Worm (Caenorhabditis elegans) whole organism, L4 larva: ENCODE measurements around the gene rol-8.

Experiments used
- R02D3.7 ChIP-seq: fragments of 150-350 bp; sonication (generic microtip); optimal IDR thresholded peaks from 3 replicates; lab custom pipeline; 2014; ENCODE audit warnings: missing biosample characterization, missing genetic modification characterization
- T20F7.1 ChIP-seq: fragments of 200-800 bp; sonication (Bioruptor generic); optimal IDR thresholded peaks from 2 replicates; lab custom pipeline; 2018; ENCODE audit warnings: mild to moderate bottlenecking, missing genetic modification characterization, missing compliant biosample characterization
- Y48G9A.11 ChIP-seq: fragments of 200-800 bp; sonication (Bioruptor generic); IDR thresholded peaks from 2 replicates; pipeline ENCODE4 v1.3.6; 2022; ENCODE audit warnings: missing genetic modification reagents, missing genetic modification characterization, missing compliant biosample characterization
- Y5F2A.4 ChIP-seq: fragments of 200-800 bp; sonication (Bioruptor generic); optimal IDR thresholded peaks from 2 replicates; lab custom pipeline; 2018; ENCODE audit warnings: mild to moderate bottlenecking, missing genetic modification characterization, missing compliant biosample characterization
- Y75B8A.6 ChIP-seq: fragments of 200-800 bp; sonication (Bioruptor generic); IDR thresholded peaks from 2 replicates; pipeline ENCODE4 v1.3.6; 2022; ENCODE audit warnings: missing genetic modification reagents, missing genetic modification characterization, missing compliant biosample characterization
- ama-1 ChIP-seq: fragments of 150-350 bp; optimal IDR thresholded peaks from 2 replicates; lab custom pipeline; 2014; ENCODE audit warnings: inconsistent platforms, mixed read lengths
- arid-1 ChIP-seq: fragments of 200-800 bp; sonication (Bioruptor generic); conservative IDR thresholded peaks from 2 replicates; pipeline ENCODE4 v1.3.6; 2022; ENCODE audit warnings: missing genetic modification reagents, missing genetic modification characterization, missing compliant biosample characterization
- attf-4 ChIP-seq: sonication (generic microtip); optimal IDR thresholded peaks from 3 replicates; lab custom pipeline; 2017; ENCODE audit warnings: missing biosample characterization, missing genetic modification characterization
- ceh-20 ChIP-seq: fragments of 200-800 bp; sonication (Bioruptor generic); IDR thresholded peaks from 2 replicates; pipeline ENCODE4 v1.3.6; 2022; ENCODE audit warnings: missing genetic modification reagents, missing genetic modification characterization, missing compliant biosample characterization
- ceh-44 ChIP-seq: fragments of 200-800 bp; sonication (Bioruptor generic); IDR thresholded peaks from 2 replicates; pipeline ENCODE4 v1.3.6; 2022; ENCODE audit warnings: missing genetic modification reagents, missing genetic modification characterization, missing compliant biosample characterization
- ceh-82 ChIP-seq: sonication (generic microtip); optimal IDR thresholded peaks from 2 replicates; lab custom pipeline; 2017; ENCODE audit warnings: missing biosample characterization, missing genetic modification characterization
- cey-2 ChIP-seq: sonication (generic microtip); optimal IDR thresholded peaks from 3 replicates; lab custom pipeline; 2017; ENCODE audit warnings: missing genetic modification characterization, mild to moderate bottlenecking, missing compliant biosample characterization, antibody characterized with exemption, borderline replicate concordance; ENCODE audit not compliant: insufficient read depth
- daf-19 ChIP-seq: fragments of 200-800 bp; sonication (Bioruptor generic); conservative IDR thresholded peaks from 2 replicates; pipeline ENCODE4 v1.3.6; 2022; ENCODE audit warnings: missing genetic modification characterization, missing compliant biosample characterization
- daf-8 ChIP-seq: fragments of 200-800 bp; sonication (Bioruptor generic); IDR thresholded peaks from 2 replicates; pipeline ENCODE4 v1.3.6; 2022; ENCODE audit warnings: missing genetic modification characterization, missing compliant biosample characterization
- duxl-1 ChIP-seq: sonication (generic microtip); optimal IDR thresholded peaks from 2 replicates; lab custom pipeline; 2016; ENCODE audit warnings: mild to moderate bottlenecking, missing genetic modification characterization, moderate library complexity, missing compliant biosample characterization; ENCODE audit not compliant: poor library complexity
- dve-1 ChIP-seq: sonication (generic microtip); optimal IDR thresholded peaks from 2 replicates; lab custom pipeline; 2017; ENCODE audit warnings: antibody characterized with exemption, mild to moderate bottlenecking, missing genetic modification characterization, missing compliant biosample characterization; ENCODE audit not compliant: insufficient read depth
- egl-27 ChIP-seq: sonication (generic microtip); optimal IDR thresholded peaks from 3 replicates; lab custom pipeline; 2017; ENCODE audit warnings: missing biosample characterization, missing genetic modification reagents, missing genetic modification characterization
- fkh-10 ChIP-seq: fragments of 150-350 bp; optimal IDR thresholded peaks from 2 replicates; lab custom pipeline; 2014; ENCODE audit warnings: missing biosample characterization, missing genetic modification reagents, missing genetic modification characterization
- fos-1 ChIP-seq: fragments of 150-350 bp; optimal IDR thresholded peaks from 2 replicates; lab custom pipeline; 2014; ENCODE audit warnings: missing biosample characterization, missing genetic modification characterization
- hmg-1.1 ChIP-seq: fragments of 200-800 bp; sonication (Bioruptor generic); IDR thresholded peaks from 2 replicates; pipeline ENCODE4 v1.3.6; 2022; ENCODE audit warnings: missing genetic modification reagents, missing genetic modification characterization, missing compliant biosample characterization
- lin-1 ChIP-seq: fragments of 200-800 bp; sonication (Bioruptor generic); IDR thresholded peaks from 2 replicates; pipeline ENCODE4 v1.3.6; 2022; ENCODE audit warnings: missing genetic modification reagents, missing genetic modification characterization, missing compliant biosample characterization
- lin-15B ChIP-seq: fragments of 150-350 bp; sonication (generic microtip); optimal IDR thresholded peaks from 3 replicates; lab custom pipeline; 2014; ENCODE audit warnings: missing biosample characterization, missing genetic modification characterization
- lin-38 ChIP-seq: fragments of 200-800 bp; sonication (Bioruptor generic); IDR thresholded peaks from 2 replicates; pipeline ENCODE4 v1.3.6; 2022; ENCODE audit warnings: missing genetic modification reagents, missing genetic modification characterization, missing compliant biosample characterization
- lsy-2 ChIP-seq, 2 experiments: fragments of 150-350 bp in 1 of 2; sonication (generic microtip) in 1 of 2; optimal IDR thresholded peaks; 2 replicates each; lab custom pipeline; 2014 to 2017; ENCODE audit warnings: missing biosample characterization in 2 of 2, missing genetic modification characterization in 2 of 2
- madf-9 ChIP-seq: fragments of 200-800 bp; sonication (Bioruptor generic); conservative IDR thresholded peaks from 2 replicates; pipeline ENCODE4 v1.3.6; 2022; ENCODE audit warnings: missing genetic modification reagents, missing genetic modification characterization, missing compliant biosample characterization
- mdt-29 ChIP-seq: fragments of 200-800 bp; sonication (Bioruptor generic); IDR thresholded peaks from 2 replicates; pipeline ENCODE4 v1.3.6; 2022; ENCODE audit warnings: missing genetic modification reagents, missing genetic modification characterization, missing compliant biosample characterization
- mep-1 ChIP-seq: fragments of 150-350 bp; sonication (generic microtip); optimal IDR thresholded peaks from 3 replicates; lab custom pipeline; 2014; ENCODE audit warnings: missing biosample characterization, missing genetic modification characterization
- mxl-2 ChIP-seq: fragments of 200-800 bp; sonication (Bioruptor generic); conservative IDR thresholded peaks from 2 replicates; pipeline ENCODE4 v1.3.6; 2022; ENCODE audit warnings: missing genetic modification reagents, missing genetic modification characterization, missing compliant biosample characterization
- nhr-102 ChIP-seq: sonication (generic microtip); optimal IDR thresholded peaks from 2 replicates; lab custom pipeline; 2016; ENCODE audit warnings: mild to moderate bottlenecking, missing genetic modification characterization, moderate library complexity, missing compliant biosample characterization
- nhr-11 ChIP-seq: fragments of 150-350 bp; optimal IDR thresholded peaks from 2 replicates; lab custom pipeline; 2014; ENCODE audit warnings: missing biosample characterization, missing genetic modification characterization
- nhr-111 ChIP-seq: fragments of 200-800 bp; sonication (Bioruptor generic); optimal IDR thresholded peaks from 2 replicates; lab custom pipeline; 2018; ENCODE audit warnings: mild to moderate bottlenecking, missing genetic modification characterization, missing compliant biosample characterization
- nhr-28 ChIP-seq: fragments of 150-350 bp; optimal IDR thresholded peaks from 2 replicates; lab custom pipeline; 2014; ENCODE audit warnings: missing biosample characterization, missing genetic modification characterization
- nhr-41 ChIP-seq: fragments of 200-800 bp; sonication (Bioruptor generic); IDR thresholded peaks from 2 replicates; pipeline ENCODE4 v1.3.6; 2022; ENCODE audit warnings: missing genetic modification reagents, missing genetic modification characterization, missing compliant biosample characterization
- nhr-6 ChIP-seq: fragments of 150-350 bp; optimal IDR thresholded peaks from 2 replicates; lab custom pipeline; 2014; ENCODE audit warnings: missing biosample characterization, missing genetic modification characterization
- pha-4 ChIP-seq, 2 experiments: fragments of 150-350 bp in 1 of 2; fragments of 200-800 bp in 1 of 2; sonication (Bioruptor generic) in 1 of 2; IDR thresholded peaks in 1 of 2; optimal IDR thresholded peaks in 1 of 2; 2 replicates each; pipeline versions ENCODE4 v1.3.6 to Lab custom; 2014 to 2022; ENCODE audit warnings: missing genetic modification characterization in 2 of 2, missing genetic modification reagents in 2 of 2, missing biosample characterization in 1 of 2, missing compliant biosample characterization in 1 of 2
- php-3 ChIP-seq: fragments of 200-800 bp; sonication (Bioruptor generic); IDR thresholded peaks from 2 replicates; pipeline ENCODE4 v1.3.6; 2022; ENCODE audit warnings: missing genetic modification reagents, missing genetic modification characterization, missing compliant biosample characterization
- pqm-1 ChIP-seq: sonication (generic microtip); optimal IDR thresholded peaks from 2 replicates; lab custom pipeline; 2017; ENCODE audit warnings: missing biosample characterization, missing genetic modification characterization
- sdz-12 ChIP-seq: fragments of 200-800 bp; sonication (Bioruptor generic); optimal IDR thresholded peaks from 2 replicates; lab custom pipeline; 2018; ENCODE audit warnings: mild to moderate bottlenecking, missing genetic modification characterization, missing compliant biosample characterization
- set-16 ChIP-seq: fragments of 200-800 bp; sonication (Bioruptor generic); IDR thresholded peaks from 2 replicates; pipeline ENCODE4 v1.3.6; 2022; ENCODE audit warnings: missing genetic modification reagents, missing genetic modification characterization, missing compliant biosample characterization
- snpc-1.2 ChIP-seq: fragments of 200-800 bp; sonication (Bioruptor generic); IDR thresholded peaks from 2 replicates; pipeline ENCODE4 v1.3.6; 2022; ENCODE audit warnings: missing genetic modification reagents, missing genetic modification characterization, missing compliant biosample characterization
- snpc-4 ChIP-seq: fragments of 150-350 bp; optimal IDR thresholded peaks from 2 replicates; lab custom pipeline; 2014; ENCODE audit warnings: missing biosample characterization, missing genetic modification characterization
- spr-3 ChIP-seq: fragments of 200-800 bp; sonication (Bioruptor generic); optimal IDR thresholded peaks from 2 replicates; lab custom pipeline; 2018; ENCODE audit warnings: mild to moderate bottlenecking, missing genetic modification characterization, missing compliant biosample characterization
- tag-97 ChIP-seq: fragments of 200-800 bp; sonication (Bioruptor generic); IDR thresholded peaks from 2 replicates; pipeline ENCODE4 v1.3.6; 2022; ENCODE audit warnings: missing genetic modification characterization, missing compliant biosample characterization
- tra-1 ChIP-seq: fragments of 200-800 bp; sonication (Bioruptor generic); IDR thresholded peaks from 2 replicates; pipeline ENCODE4 v1.3.6; 2022; ENCODE audit warnings: missing genetic modification reagents, missing genetic modification characterization, missing compliant biosample characterization
- unc-130 ChIP-seq: sonication (generic microtip); optimal IDR thresholded peaks from 2 replicates; lab custom pipeline; 2016; ENCODE audit warnings: missing genetic modification reagents, missing genetic modification characterization, missing compliant biosample characterization
- unc-39 ChIP-seq: sonication (generic microtip); optimal IDR thresholded peaks from 2 replicates; lab custom pipeline; 2017; ENCODE audit warnings: missing biosample characterization, missing genetic modification characterization
- vab-7 ChIP-seq: fragments of 200-800 bp; sonication (Bioruptor generic); IDR thresholded peaks from 2 replicates; pipeline ENCODE4 v1.3.6; 2022; ENCODE audit warnings: missing genetic modification reagents, missing genetic modification characterization, missing compliant biosample characterization
- zag-1 ChIP-seq: fragments of 150-350 bp; optimal IDR thresholded peaks from 2 replicates; lab custom pipeline; 2014; ENCODE audit warnings: missing biosample characterization, missing genetic modification characterization
- zfp-2 ChIP-seq: sonication (generic microtip); optimal IDR thresholded peaks from 2 replicates; lab custom pipeline; 2016; ENCODE audit warnings: mild to moderate bottlenecking, missing genetic modification characterization, missing compliant biosample characterization
- zfp-3 ChIP-seq: fragments of 200-800 bp; sonication (Bioruptor generic); conservative IDR thresholded peaks from 2 replicates; pipeline ENCODE4 v1.3.6; 2022; ENCODE audit warnings: missing genetic modification reagents, missing genetic modification characterization, missing compliant biosample characterization
- zip-11 ChIP-seq: fragments of 200-800 bp; sonication (Bioruptor generic); IDR thresholded peaks from 2 replicates; pipeline ENCODE4 v1.3.6; 2022; ENCODE audit warnings: missing genetic modification characterization, missing compliant biosample characterization
- zip-2 ChIP-seq: fragments of 150-350 bp; optimal IDR thresholded peaks from 2 replicates; lab custom pipeline; 2014; ENCODE audit warnings: missing biosample characterization, missing genetic modification characterization

Gene rol-8

DNA sequence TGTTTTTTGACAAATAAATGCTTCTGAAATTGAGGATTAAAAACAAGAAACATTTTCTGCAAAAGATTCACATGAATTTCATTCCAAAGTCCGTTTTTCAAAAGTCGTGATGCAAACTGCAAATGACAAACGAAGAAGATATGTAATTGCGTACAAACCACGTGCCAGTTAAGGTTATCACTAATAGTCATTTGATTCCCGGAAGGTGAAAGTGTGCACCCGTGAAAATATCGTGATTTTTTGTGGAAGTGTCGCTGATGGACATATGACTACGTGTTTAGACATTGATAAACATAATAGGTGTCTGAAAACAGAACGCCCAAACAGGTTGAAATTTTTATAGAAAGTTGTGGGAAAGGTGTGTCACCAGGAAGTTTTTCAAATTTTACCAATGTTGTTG is 15.7 kb upstream of the rol-8 start (continued):
- no peak for TF ChIP-seq lin-38 (GFP tag; lab: Robert Waterston, UW)
- TF ChIP-seq daf-19 (GFP tag; lab: Robert Waterston, UW): no peak
- no peak for TF ChIP-seq unc-39 (tag; lab: Kevin White, UChicago)
- no peak for TF ChIP-seq snpc-1.2 (GFP tag; lab: Robert Waterston, UW)
- TF ChIP-seq hmg-1.1 (GFP tag; lab: Robert Waterston, UW): no peak
- peak; percentile 97 for TF ChIP-seq mxl-2 (GFP tag; lab: Robert Waterston, UW)
- no peak for TF ChIP-seq fos-1 (tag; lab: Kevin White, UChicago)
- no peak for TF ChIP-seq ceh-82 (tag; lab: Kevin White, UChicago)
- no peak for TF ChIP-seq set-16
- no peak for TF ChIP-seq lsy-2 (tag; optimal IDR thresholded peaks at IDR 0.05; lab: Kevin White, UChicago)
- no peak for TF ChIP-seq duxl-1 (tag; lab: Kevin White, UChicago)
- TF ChIP-seq nhr-6 (tag; lab: Kevin White, UChicago): peak; percentile 53
- no peak for TF ChIP-seq egl-27 (tag; lab: Kevin White, UChicago)
- TF ChIP-seq sdz-12 (GFP tag; lab: Kevin White, UChicago): no peak
- peak; percentile 90 for TF ChIP-seq php-3 (GFP tag; lab: Robert Waterston, UW)
- TF ChIP-seq mep-1 (tag; lab: Kevin White, UChicago): no peak
- no peak for TF ChIP-seq zag-1 (tag; lab: Kevin White, UChicago)
- no peak for TF ChIP-seq daf-8
- no peak for TF ChIP-seq unc-130 (GFP tag; lab: Kevin White, UChicago)
- TF ChIP-seq nhr-28 (tag; lab: Kevin White, UChicago): peak; percentile 74
- TF ChIP-seq tag-97 (GFP tag; lab: Robert Waterston, UW): no peak
- peak; percentile 78 for TF ChIP-seq T20F7.1
- TF ChIP-seq ceh-44 (GFP tag; lab: Robert Waterston, UW): no peak
- no peak for TF ChIP-seq vab-7 (GFP tag; lab: Robert Waterston, UW)
- TF ChIP-seq nhr-102 (tag; lab: Kevin White, UChicago): no peak
- TF ChIP-seq dve-1 (tag; lab: Kevin White, UChicago): peak; percentile 93
- peak; percentile 61 for TF ChIP-seq ceh-20 (GFP tag; lab: Robert Waterston, UW)
- no peak for TF ChIP-seq pha-4 (GFP tag; IDR thresholded peaks at IDR 0.05; lab: Robert Waterston, UW)
- no peak for TF ChIP-seq pha-4 (tag; optimal IDR thresholded peaks at IDR 0.05; lab: Kevin White, UChicago)
- no peak for TF ChIP-seq nhr-111
- no peak for TF ChIP-seq nhr-11 (tag; lab: Kevin White, UChicago)
- peak; percentile 89 for TF ChIP-seq lin-1 (GFP tag; lab: Robert Waterston, UW)
- TF ChIP-seq mdt-29 (GFP tag; lab: Robert Waterston, UW): peak; percentile 86
- no peak for TF ChIP-seq attf-4 (tag; lab: Kevin White, UChicago)
- TF ChIP-seq cey-2 (tag; lab: Kevin White, UChicago): peak; percentile 81
- TF ChIP-seq zip-2 (tag; lab: Kevin White, UChicago): no peak
- TF ChIP-seq lin-15B (tag; lab: Kevin White, UChicago): no peak
- TF ChIP-seq zip-11 (GFP tag; lab: Robert Waterston, UW): no peak
- no peak for TF ChIP-seq zfp-2 (tag; lab: Kevin White, UChicago)
- TF ChIP-seq pqm-1 (tag; lab: Kevin White, UChicago): no peak
- TF ChIP-seq madf-9: no peak
- TF ChIP-seq Y48G9A.11 (GFP tag; lab: Robert Waterston, UW): no peak
- no peak for TF ChIP-seq snpc-4 (tag; lab: Kevin White, UChicago)
- no peak for TF ChIP-seq spr-3
- TF ChIP-seq arid-1 (GFP tag; lab: Robert Waterston, UW): no peak
- peak; percentile 76; the same call in 1 of the 2 replicates for TF ChIP-seq nhr-41
- no peak for TF ChIP-seq R02D3.7
- no peak for TF ChIP-seq fkh-10 (GFP tag; lab: Kevin White, UChicago)
- TF ChIP-seq ama-1 (lab: Kevin White, UChicago): no peak
- TF ChIP-seq Y5F2A.4 (GFP tag; lab: Kevin White, UChicago): no peak
- no peak for TF ChIP-seq Y75B8A.6 (GFP tag; lab: Robert Waterston, UW)
- TF ChIP-seq zfp-3 (GFP tag; lab: Robert Waterston, UW): peak; percentile 64; the same call in 1 of the 2 replicates
- peak; percentile 91 for TF ChIP-seq tra-1 (GFP tag; lab: Robert Waterston, UW)
